Fruit fly (Drosophila melanogaster) whole organism, embryonic: ENCODE results near the gene CG7715.

ENCODE experiments used
- BEAF-32 ChIP-seq: fragments of 200-800 bp; sonication (Bioruptor generic); optimal IDR thresholded peaks from 3 replicates; lab custom pipeline; 2017; ENCODE audit warnings: missing biosample characterization, missing genetic modification characterization, mild to moderate bottlenecking, moderate library complexity, missing genetic modification reagents
- Bgb ChIP-seq: fragments of 200-800 bp; sonication (Bioruptor generic); IDR thresholded peaks from 2 replicates; pipeline ENCODE4 v1.3.6; 2022; ENCODE audit warnings: missing biosample characterization, missing genetic modification characterization; ENCODE audit not compliant: partially characterized antibody
- CG11456 ChIP-seq: fragments of 200-800 bp; sonication (Bioruptor generic); IDR thresholded peaks from 3 replicates; pipeline ENCODE4 v1.3.6; 2022; ENCODE audit warnings: missing biosample characterization, missing genetic modification characterization
- CG12104 ChIP-seq: fragments of 200-800 bp; sonication (Bioruptor generic); optimal IDR thresholded peaks from 3 replicates; lab custom pipeline; 2016; ENCODE audit warnings: missing biosample characterization, missing genetic modification characterization
- CG13624 ChIP-seq: fragments of 200-800 bp; sonication (Bioruptor generic); optimal IDR thresholded peaks from 2 replicates; lab custom pipeline; 2016; ENCODE audit warnings: missing biosample characterization, missing genetic modification characterization
- CG1647 ChIP-seq: fragments of 200-800 bp; sonication (Bioruptor generic); optimal IDR thresholded peaks from 3 replicates; lab custom pipeline; 2016; ENCODE audit warnings: missing biosample characterization, missing genetic modification characterization
- CG32532 ChIP-seq: fragments of 200-800 bp; sonication (Bioruptor generic); IDR thresholded peaks from 2 replicates; pipeline ENCODE4 v1.3.6; 2022; ENCODE audit warnings: missing biosample characterization, missing genetic modification characterization
- CG32767 ChIP-seq: fragments of 200-800 bp; sonication (Bioruptor generic); IDR thresholded peaks from 2 replicates; pipeline ENCODE4 v1.3.6; 2022; ENCODE audit warnings: missing biosample characterization, missing genetic modification characterization
- CG3995 ChIP-seq: fragments of 200-800 bp; sonication (Bioruptor generic); optimal IDR thresholded peaks from 3 replicates; lab custom pipeline; 2016; ENCODE audit warnings: missing biosample characterization, missing genetic modification characterization
- CG42726 ChIP-seq: fragments of 200-800 bp; sonication (Bioruptor generic); IDR thresholded peaks from 2 replicates; pipeline ENCODE4 v1.3.6; 2022; ENCODE audit warnings: missing biosample characterization, missing genetic modification characterization; ENCODE audit not compliant: partially characterized antibody
- CG4282 ChIP-seq: fragments of 200-800 bp; sonication (Bioruptor generic); optimal IDR thresholded peaks from 2 replicates; lab custom pipeline; 2016; ENCODE audit warnings: missing biosample characterization, missing genetic modification characterization
- CG6175 ChIP-seq: fragments of 200-800 bp; sonication (Bioruptor generic); IDR thresholded peaks from 3 replicates; pipeline ENCODE4 v1.3.6; 2022; ENCODE audit warnings: missing biosample characterization, missing genetic modification characterization
- CG6272 ChIP-seq: fragments of 200-800 bp; sonication (Bioruptor generic); IDR thresholded peaks from 2 replicates; pipeline ENCODE4 v1.3.6; 2022; ENCODE audit warnings: missing biosample characterization, missing genetic modification characterization
- CG6791 ChIP-seq: fragments of 200-800 bp; sonication (Bioruptor generic); IDR thresholded peaks from 3 replicates; pipeline ENCODE4 v1.3.6; 2022; ENCODE audit warnings: missing biosample characterization, missing genetic modification characterization; ENCODE audit not compliant: partially characterized antibody
- CG7963 ChIP-seq: fragments of 200-800 bp; sonication (Bioruptor generic); IDR thresholded peaks from 3 replicates; pipeline ENCODE4 v1.3.6; 2022; ENCODE audit warnings: missing biosample characterization, missing genetic modification characterization; ENCODE audit not compliant: partially characterized antibody
- CG8281 ChIP-seq: fragments of 200-800 bp; sonication (Bioruptor generic); optimal IDR thresholded peaks from 2 replicates; lab custom pipeline; 2018; ENCODE audit warnings: missing biosample characterization, mild to moderate bottlenecking, missing genetic modification characterization, moderate library complexity
- CG8924 ChIP-seq: fragments of 200-800 bp; optimal IDR thresholded peaks from 3 replicates; lab custom pipeline; 2019; ENCODE audit warnings: missing biosample characterization, mild to moderate bottlenecking, missing genetic modification characterization, moderate library complexity
- Dbx ChIP-seq: fragments of 200-800 bp; sonication (Bioruptor generic); IDR thresholded peaks from 3 replicates; pipeline ENCODE4 v1.3.6; 2022; ENCODE audit warnings: missing biosample characterization, missing genetic modification characterization
- Dll ChIP-seq: fragments of 200-800 bp; sonication (Bioruptor generic); IDR thresholded peaks from 4 replicates; pipeline ENCODE4 v1.3.6; 2022; ENCODE audit warnings: missing biosample characterization, missing genetic modification characterization; ENCODE audit not compliant: partially characterized antibody
- NK7.1 ChIP-seq: fragments of 200-800 bp; sonication (Bioruptor generic); optimal IDR thresholded peaks from 3 replicates; lab custom pipeline; 2016; ENCODE audit warnings: missing biosample characterization, missing genetic modification characterization
- Nf-YC ChIP-seq: fragments of 200-800 bp; optimal IDR thresholded peaks from 3 replicates; lab custom pipeline; 2019; ENCODE audit warnings: missing biosample characterization, mild to moderate bottlenecking, missing genetic modification characterization, moderate library complexity
- Opbp ChIP-seq: fragments of 200-800 bp; sonication (Bioruptor generic); IDR thresholded peaks from 3 replicates; pipeline ENCODE4 v1.3.6; 2022; ENCODE audit warnings: missing biosample characterization, missing genetic modification characterization; ENCODE audit not compliant: partially characterized antibody
- PHDP ChIP-seq: fragments of 200-800 bp; sonication (Bioruptor generic); optimal IDR thresholded peaks from 3 replicates; lab custom pipeline; 2018; ENCODE audit warnings: missing biosample characterization, mild to moderate bottlenecking, missing genetic modification characterization, moderate library complexity
- ash1 ChIP-seq: fragments of 200-800 bp; sonication (Bioruptor generic); optimal IDR thresholded peaks from 2 replicates; lab custom pipeline; 2018; ENCODE audit warnings: missing biosample characterization, mild to moderate bottlenecking, missing genetic modification characterization
- chif ChIP-seq, 2 experiments: fragments of 200-800 bp; sonication (Bioruptor generic); optimal IDR thresholded peaks; 3 replicates each; lab custom pipeline; 2016; ENCODE audit warnings: missing biosample characterization in 2 of 2, missing genetic modification characterization in 2 of 2
- crc ChIP-seq: fragments of 200-800 bp; sonication (Bioruptor generic); optimal IDR thresholded peaks from 2 replicates; lab custom pipeline; 2016; ENCODE audit warnings: missing biosample characterization, missing genetic modification characterization
- hkb ChIP-seq, 2 experiments: fragments of 200-800 bp in 1 of 2; fragments of >200 bp in 1 of 2; sonication (Bioruptor generic) in 1 of 2; IDR thresholded peaks in 1 of 2; optimal IDR thresholded peaks in 1 of 2; 2 replicates each; pipeline versions ENCODE4 v1.3.6 to Lab custom; 2017 to 2022; ENCODE audit warnings: missing biosample characterization in 1 of 2, missing genetic modification characterization in 1 of 2
- inv ChIP-seq: fragments of 200-800 bp; sonication (Bioruptor generic); IDR thresholded peaks from 2 replicates; pipeline ENCODE4 v1.3.6; 2022; ENCODE audit warnings: missing biosample characterization, missing genetic modification characterization; ENCODE audit not compliant: partially characterized antibody
- jing ChIP-seq: fragments of 200-800 bp; sonication (Bioruptor generic); optimal IDR thresholded peaks from 2 replicates; lab custom pipeline; 2018; ENCODE audit warnings: missing biosample characterization, mild to moderate bottlenecking, missing genetic modification characterization
- kay ChIP-seq: fragments of 200-800 bp; sonication (Bioruptor generic); optimal IDR thresholded peaks from 2 replicates; lab custom pipeline; 2016; ENCODE audit warnings: missing biosample characterization, missing genetic modification characterization
- luna ChIP-seq: fragments of 200-800 bp; sonication (Bioruptor generic); optimal IDR thresholded peaks from 2 replicates; lab custom pipeline; 2016; ENCODE audit warnings: missing biosample characterization, missing genetic modification characterization
- pita ChIP-seq: fragments of 200-800 bp; sonication (Bioruptor generic); optimal IDR thresholded peaks from 2 replicates; lab custom pipeline; 2017; ENCODE audit warnings: missing biosample characterization, mild to moderate bottlenecking, missing genetic modification characterization
- sc ChIP-seq, 3 experiments: fragments of >200 bp in 2 of 3; fragments of 200-800 bp in 1 of 3; sonication (Bioruptor generic) in 1 of 3; optimal IDR thresholded peaks; 2 replicates in 2 of 3; 3 replicates in 1 of 3; lab custom pipeline; 2017; ENCODE audit warnings: mild to moderate bottlenecking in 1 of 3, missing biosample characterization in 1 of 3, missing genetic modification characterization in 1 of 3, missing genetic modification reagents in 1 of 3
- scrt ChIP-seq: fragments of 200-800 bp; sonication (Bioruptor generic); optimal IDR thresholded peaks from 2 replicates; lab custom pipeline; 2018; ENCODE audit warnings: missing biosample characterization, mild to moderate bottlenecking, missing genetic modification characterization, moderate library complexity
- sd ChIP-seq: fragments of 200-800 bp; sonication (Bioruptor generic); optimal IDR thresholded peaks from 3 replicates; lab custom pipeline; 2018; ENCODE audit warnings: missing biosample characterization, mild to moderate bottlenecking, missing genetic modification characterization, moderate library complexity
- tx ChIP-seq: fragments of 200-800 bp; sonication (Bioruptor generic); optimal IDR thresholded peaks from 2 replicates; lab custom pipeline; 2016; ENCODE audit warnings: missing biosample characterization, missing genetic modification characterization
- vfl ChIP-seq: fragments of 200-800 bp; sonication (Bioruptor generic); optimal IDR thresholded peaks from 2 replicates; lab custom pipeline; 2016; ENCODE audit warnings: missing biosample characterization, missing genetic modification characterization
- wdn ChIP-seq: fragments of 200-800 bp; sonication (Bioruptor generic); IDR thresholded peaks from 2 replicates; pipeline ENCODE4 v1.3.6; 2022; ENCODE audit warnings: missing biosample characterization, missing genetic modification characterization
- yki ChIP-seq: fragments of >200 bp; optimal IDR thresholded peaks from 3 replicates; lab custom pipeline; 2018
- zen2 ChIP-seq: fragments of 200-800 bp; sonication (Bioruptor generic); IDR thresholded peaks from 3 replicates; pipeline ENCODE4 v1.3.6; 2022; ENCODE audit warnings: missing biosample characterization, missing genetic modification characterization; ENCODE audit not compliant: partially characterized antibody

Gene CG7715

DNA sequence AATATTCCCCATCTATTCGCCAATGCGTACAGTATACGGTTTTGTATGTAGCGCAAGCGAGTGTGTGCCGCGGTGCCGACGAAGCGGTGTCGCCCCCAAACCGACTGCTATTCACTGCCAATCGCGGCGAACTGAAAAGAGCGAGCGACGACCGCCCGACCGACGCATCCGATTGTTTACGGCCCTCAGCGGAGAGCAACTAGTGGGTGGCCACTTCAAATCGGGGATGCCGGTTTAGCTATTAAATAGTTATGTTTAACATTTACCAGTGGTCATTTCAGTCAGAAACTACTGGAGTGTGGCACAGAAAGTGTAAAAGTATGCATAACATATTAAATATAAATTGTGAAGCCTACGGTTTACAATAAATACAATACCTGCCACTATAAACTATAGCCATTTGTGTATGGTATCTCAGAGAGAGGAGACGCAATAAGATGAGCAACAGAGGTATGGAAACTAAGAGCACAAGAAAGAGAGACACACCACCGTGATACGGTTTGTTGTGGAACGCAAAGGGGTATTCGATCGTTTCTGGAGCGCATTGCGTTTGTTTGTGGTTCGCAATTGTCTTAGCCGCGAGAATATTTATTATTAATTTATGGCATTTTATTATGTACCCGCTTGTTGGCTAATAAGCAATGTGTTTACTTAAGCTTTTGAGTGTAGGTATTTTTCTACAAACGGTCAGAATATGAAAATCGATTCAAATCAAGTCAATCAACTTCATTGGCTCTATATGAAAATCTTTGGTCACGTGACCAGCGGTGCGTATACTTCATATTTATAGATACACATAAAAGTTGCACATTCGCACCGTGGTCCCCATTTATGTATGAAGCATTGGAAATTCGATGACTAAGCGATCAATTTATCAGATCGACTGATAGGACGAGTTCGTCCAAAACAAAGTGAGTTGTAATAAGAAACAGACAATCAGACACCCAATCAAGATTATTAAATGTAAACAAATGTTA, 12.0 kb upstream of the CG7715 start (continued):
- TF ChIP-seq CG32532 (GFP tag; lab: Robert Waterston, UW) (peak; percentile 35; the same call in 1 of the 2 replicates), Opbp (peak; percentile 46; the same call in 2 of the 3 replicates), sd (tag; lab: Kevin White, UChicago) (peak; percentile 41), CG6272 (GFP tag; lab: Robert Waterston, UW) (peak; percentile 28; the same call in 1 of the 2 replicates), ash1 (GFP tag; lab: Kevin White, UChicago) (no peak), BEAF-32 (GFP tag; lab: Kevin White, UChicago) (peak; percentile 0), hkb (optimal IDR thresholded peaks at IDR 0.05; lab: Kevin White, UChicago) (no peak), hkb (GFP tag; IDR thresholded peaks at IDR 0.05; lab: Robert Waterston, UW) (0 out of 2 replicates have a peak, but pooled peaks have one; percentile 52), CG13624 (GFP tag; lab: Kevin White, UChicago) (no peak), Dll (GFP tag; lab: Robert Waterston, UW) (peak; percentile 51; the same call in 3 of the 4 replicates), chif (GFP tag; optimal IDR thresholded peaks at IDR 0.05; lab: Kevin White, UChicago) (no peak), NK7.1 (GFP tag; lab: Kevin White, UChicago) (no peak), CG3995 (GFP tag; lab: Kevin White, UChicago) (no peak), sc (optimal IDR thresholded peaks at IDR 0.05; lab: Kevin White, UChicago) (no peak), sc (GFP tag; optimal IDR thresholded peaks at IDR 0.05; lab: Kevin White, UChicago) (no peak), scrt (peak; percentile 95), CG8281 (peak; percentile 9), Bgb (GFP tag; lab: Robert Waterston, UW) (peak; percentile 62), CG8924 (peak; percentile 4), CG12104 (peak; percentile 11), Nf-YC (tag; lab: Kevin White, UChicago) (peak; percentile 67), pita (no peak), luna (GFP tag; lab: Kevin White, UChicago) (no peak), kay (GFP tag; lab: Kevin White, UChicago) (no peak), zen2 (no peak; the same call in 2 of the 3 replicates), vfl (GFP tag; lab: Kevin White, UChicago) (peak; percentile 9), wdn (GFP tag; lab: Robert Waterston, UW) (0 out of 2 replicates have a peak, but pooled peaks have one; percentile 28), tx (GFP tag; lab: Kevin White, UChicago) (no peak), CG4282 (GFP tag; lab: Kevin White, UChicago) (no peak), inv (GFP tag; lab: Robert Waterston, UW) (peak; percentile 0; the same call in 1 of the 2 replicates), CG7963 (GFP tag; lab: Robert Waterston, UW) (peak; percentile 15; the same call in 1 of the 3 replicates), jing (no peak), PHDP (tag; lab: Kevin White, UChicago) (peak; percentile 17), CG42726 (GFP tag; lab: Robert Waterston, UW) (peak; percentile 56; the same call in 1 of the 2 replicates), yki (lab: Kevin White, UChicago) (peak; percentile 42), CG6791 (GFP tag; lab: Robert Waterston, UW) (0 out of 3 replicates have a peak, but pooled peaks have one; percentile 24), crc (GFP tag; lab: Kevin White, UChicago) (no peak), CG6175 (peak; percentile 91), Dbx (peak; percentile 45; the same call in 1 of the 3 replicates), CG1647 (GFP tag; lab: Kevin White, UChicago) (no peak), CG32767 (GFP tag; lab: Robert Waterston, UW) (0 out of 2 replicates have a peak, but pooled peaks have one; percentile 18), CG11456 (peak; percentile 41; the same call in 1 of the 3 replicates)
- TF ChIP-seq, all 482 proteins: peak for 110
